Fruit fly (Drosophila melanogaster) whole organism, embryonic: ENCODE measurements around the gene Duox.
A peak's percentile ranks its signal among the peaks of the same experiment; 100 is the strongest.

Experiments
- Ada2b ChIP-seq: fragments of 200-800 bp; sonication (Bioruptor generic); IDR thresholded peaks from 2 replicates; pipeline ENCODE4 v1.3.6; 2022; ENCODE audit warnings: missing biosample characterization, missing genetic modification characterization
- Asciz ChIP-seq: fragments of 200-800 bp; sonication (Bioruptor generic); optimal IDR thresholded peaks from 2 replicates; lab custom pipeline; 2017; ENCODE audit warnings: missing biosample characterization, mild to moderate bottlenecking, missing genetic modification characterization, missing genetic modification reagents
- BEAF-32 ChIP-seq: fragments of 200-800 bp; sonication (Bioruptor generic); optimal IDR thresholded peaks from 3 replicates; lab custom pipeline; 2017; ENCODE audit warnings: missing biosample characterization, missing genetic modification characterization, mild to moderate bottlenecking, moderate library complexity, missing genetic modification reagents
- Bgb ChIP-seq: fragments of 200-800 bp; sonication (Bioruptor generic); IDR thresholded peaks from 2 replicates; pipeline ENCODE4 v1.3.6; 2022; ENCODE audit warnings: missing biosample characterization, missing genetic modification characterization; ENCODE audit not compliant: partially characterized antibody
- CG10209 ChIP-seq: fragments of 200-800 bp; sonication (Bioruptor generic); optimal IDR thresholded peaks from 3 replicates; lab custom pipeline; 2017; ENCODE audit warnings: missing biosample characterization, mild to moderate bottlenecking, missing genetic modification characterization, missing genetic modification reagents
- CG10654 ChIP-seq: fragments of 200-800 bp; sonication (Bioruptor generic); optimal IDR thresholded peaks from 2 replicates; lab custom pipeline; 2016; ENCODE audit warnings: missing biosample characterization, missing genetic modification characterization
- CG11696 ChIP-seq: fragments of 200-800 bp; sonication (Bioruptor generic); IDR thresholded peaks from 2 replicates; pipeline ENCODE4 v1.3.6; 2022; ENCODE audit warnings: missing biosample characterization, missing genetic modification characterization
- CG12942 ChIP-seq: fragments of 200-800 bp; sonication (Bioruptor generic); optimal IDR thresholded peaks from 3 replicates; lab custom pipeline; 2016; ENCODE audit warnings: missing biosample characterization, missing genetic modification characterization
- CG13296 ChIP-seq: fragments of 200-800 bp; sonication (Bioruptor generic); optimal IDR thresholded peaks from 3 replicates; lab custom pipeline; 2018; ENCODE audit warnings: missing biosample characterization, mild to moderate bottlenecking, missing genetic modification characterization
- CG13624 ChIP-seq: fragments of 200-800 bp; sonication (Bioruptor generic); optimal IDR thresholded peaks from 2 replicates; lab custom pipeline; 2016; ENCODE audit warnings: missing biosample characterization, missing genetic modification characterization
- CG14965 ChIP-seq: fragments of 200-800 bp; sonication (Bioruptor generic); optimal IDR thresholded peaks from 2 replicates; lab custom pipeline; 2016; ENCODE audit warnings: missing biosample characterization, missing genetic modification characterization, borderline replicate concordance
- CG15514 ChIP-seq: fragments of 200-800 bp; sonication (Bioruptor generic); optimal IDR thresholded peaks from 3 replicates; lab custom pipeline; 2017; ENCODE audit warnings: missing biosample characterization, missing genetic modification characterization, mild to moderate bottlenecking, moderate library complexity, missing genetic modification reagents
- CG1647 ChIP-seq: fragments of 200-800 bp; sonication (Bioruptor generic); optimal IDR thresholded peaks from 3 replicates; lab custom pipeline; 2016; ENCODE audit warnings: missing biosample characterization, missing genetic modification characterization
- CG2202 ChIP-seq: fragments of 200-800 bp; sonication (Bioruptor generic); optimal IDR thresholded peaks from 2 replicates; lab custom pipeline; 2018; ENCODE audit warnings: missing biosample characterization, mild to moderate bottlenecking, missing genetic modification characterization
- CG31365 ChIP-seq: fragments of 200-800 bp; sonication (Bioruptor generic); optimal IDR thresholded peaks from 2 replicates; lab custom pipeline; 2018; ENCODE audit warnings: missing biosample characterization, mild to moderate bottlenecking, missing genetic modification characterization
- CG3281 ChIP-seq: fragments of 200-800 bp; sonication (Bioruptor generic); optimal IDR thresholded peaks from 3 replicates; lab custom pipeline; 2017; ENCODE audit warnings: missing biosample characterization, mild to moderate bottlenecking, missing genetic modification characterization
- CG34422 ChIP-seq: fragments of 200-800 bp; sonication (Bioruptor generic); IDR thresholded peaks from 3 replicates; pipeline ENCODE4 v1.3.6; 2022; ENCODE audit warnings: missing biosample characterization, missing genetic modification characterization
- CG4617 ChIP-seq: fragments of 200-800 bp; sonication (Bioruptor generic); optimal IDR thresholded peaks from 3 replicates; lab custom pipeline; 2016; ENCODE audit warnings: missing biosample characterization, missing genetic modification characterization, borderline replicate concordance
- CG8089 ChIP-seq: fragments of 200-800 bp; sonication (Bioruptor generic); optimal IDR thresholded peaks from 3 replicates; lab custom pipeline; 2016; ENCODE audit warnings: missing biosample characterization, missing genetic modification characterization
- CG9215 ChIP-seq: fragments of 200-800 bp; sonication (Bioruptor generic); IDR thresholded peaks from 2 replicates; pipeline ENCODE4 v1.3.6; 2022; ENCODE audit warnings: missing biosample characterization, missing genetic modification characterization
- CG9437 ChIP-seq: fragments of 200-800 bp; sonication (Bioruptor generic); optimal IDR thresholded peaks from 2 replicates; lab custom pipeline; 2018; ENCODE audit warnings: missing biosample characterization, mild to moderate bottlenecking, missing genetic modification characterization
- CkIIα-i1 ChIP-seq: fragments of 200-800 bp; sonication (Bioruptor generic); IDR thresholded peaks from 2 replicates; pipeline ENCODE4 v1.3.6; 2022; ENCODE audit warnings: missing biosample characterization, missing genetic modification characterization
- CrebB ChIP-seq: fragments of 200-800 bp; sonication (Bioruptor generic); optimal IDR thresholded peaks from 3 replicates; lab custom pipeline; 2018; ENCODE audit warnings: missing biosample characterization, mild to moderate bottlenecking, missing genetic modification characterization
- Dip2 ChIP-seq: fragments of 200-800 bp; sonication (Bioruptor generic); IDR thresholded peaks from 2 replicates; pipeline ENCODE4 v1.3.6; 2022; ENCODE audit warnings: missing biosample characterization, missing genetic modification characterization
- Dll ChIP-seq: fragments of 200-800 bp; sonication (Bioruptor generic); IDR thresholded peaks from 4 replicates; pipeline ENCODE4 v1.3.6; 2022; ENCODE audit warnings: missing biosample characterization, missing genetic modification characterization; ENCODE audit not compliant: partially characterized antibody
- E2f2 ChIP-seq: fragments of 200-800 bp; sonication (Bioruptor generic); IDR thresholded peaks from 2 replicates; pipeline ENCODE4 v1.3.6; 2022; ENCODE audit warnings: missing biosample characterization, missing genetic modification characterization
- HmgZ ChIP-seq: fragments of 200-800 bp; sonication (Bioruptor generic); optimal IDR thresholded peaks from 2 replicates; lab custom pipeline; 2018; ENCODE audit warnings: missing biosample characterization, mild to moderate bottlenecking, missing genetic modification characterization
- Hr3 ChIP-seq: fragments of 200-800 bp; sonication (Bioruptor generic); optimal IDR thresholded peaks from 3 replicates; lab custom pipeline; 2016; ENCODE audit warnings: missing biosample characterization, missing genetic modification characterization
- NK7.1 ChIP-seq: fragments of 200-800 bp; sonication (Bioruptor generic); optimal IDR thresholded peaks from 3 replicates; lab custom pipeline; 2016; ENCODE audit warnings: missing biosample characterization, missing genetic modification characterization
- Optix ChIP-seq: fragments of 200-800 bp; sonication (Bioruptor generic); IDR thresholded peaks from 3 replicates; pipeline ENCODE4 v1.3.6; 2022; ENCODE audit warnings: missing biosample characterization, missing genetic modification characterization
- PHDP ChIP-seq: fragments of 200-800 bp; sonication (Bioruptor generic); optimal IDR thresholded peaks from 3 replicates; lab custom pipeline; 2018; ENCODE audit warnings: missing biosample characterization, mild to moderate bottlenecking, missing genetic modification characterization, moderate library complexity
- Rx ChIP-seq: fragments of 200-800 bp; sonication (Bioruptor generic); IDR thresholded peaks from 2 replicates; pipeline ENCODE4 v1.3.6; 2022; ENCODE audit warnings: missing biosample characterization, missing genetic modification characterization
- Sry-δ ChIP-seq: fragments of 200-800 bp; sonication (Bioruptor generic); optimal IDR thresholded peaks from 2 replicates; lab custom pipeline; 2016; ENCODE audit warnings: missing biosample characterization, missing genetic modification characterization
- Ssrp ChIP-seq: fragments of 200-800 bp; sonication (Bioruptor generic); optimal IDR thresholded peaks from 2 replicates; lab custom pipeline; 2018; ENCODE audit warnings: missing biosample characterization, mild to moderate bottlenecking, missing genetic modification characterization, moderate library complexity
- bsh ChIP-seq, 2 experiments: fragments of 200-800 bp; sonication (Bioruptor generic); optimal IDR thresholded peaks; 2 replicates each; lab custom pipeline; 2017 to 2018; ENCODE audit warnings: mild to moderate bottlenecking in 2 of 2, missing biosample characterization in 2 of 2, missing genetic modification characterization in 2 of 2, moderate library complexity in 1 of 2
- dpn ChIP-seq, 2 experiments: fragments of 200-800 bp; sonication (Bioruptor generic); optimal IDR thresholded peaks; 3 replicates each; lab custom pipeline; 2016; ENCODE audit warnings: missing biosample characterization in 2 of 2, missing genetic modification characterization in 2 of 2
- dysf ChIP-seq: fragments of 200-800 bp; sonication (Bioruptor generic); IDR thresholded peaks from 3 replicates; pipeline ENCODE4 v1.3.6; 2022; ENCODE audit warnings: missing biosample characterization, missing genetic modification characterization
- fd64A ChIP-seq: fragments of 200-800 bp; sonication (Bioruptor generic); optimal IDR thresholded peaks from 3 replicates; lab custom pipeline; 2018; ENCODE audit warnings: missing biosample characterization, mild to moderate bottlenecking, missing genetic modification characterization
- kay ChIP-seq: fragments of 200-800 bp; sonication (Bioruptor generic); optimal IDR thresholded peaks from 2 replicates; lab custom pipeline; 2016; ENCODE audit warnings: missing biosample characterization, missing genetic modification characterization
- klu ChIP-seq: fragments of 200-800 bp; sonication (Bioruptor generic); IDR thresholded peaks from 2 replicates; pipeline ENCODE4 v1.3.6; 2022; ENCODE audit warnings: missing biosample characterization, missing genetic modification characterization
- lola ChIP-seq, 3 experiments: fragments of >200 bp in 2 of 3; fragments of 200-800 bp in 1 of 3; sonication (Bioruptor generic) in 1 of 3; optimal IDR thresholded peaks; 2 replicates each; lab custom pipeline; 2017 to 2019; ENCODE audit warnings: missing biosample characterization in 3 of 3, missing genetic modification characterization in 3 of 3, mild to moderate bottlenecking in 1 of 3, moderate library complexity in 1 of 3
- nerfin-1 ChIP-seq: fragments of 200-800 bp; sonication (Bioruptor generic); optimal IDR thresholded peaks from 3 replicates; lab custom pipeline; 2019; ENCODE audit warnings: missing biosample characterization, mild to moderate bottlenecking, missing genetic modification characterization, moderate library complexity
- rib ChIP-seq: fragments of 200-800 bp; sonication (Bioruptor generic); IDR thresholded peaks from 2 replicates; pipeline ENCODE4 v1.3.6; 2022; ENCODE audit warnings: missing biosample characterization, missing genetic modification characterization
- salm ChIP-seq: fragments of 200-800 bp; sonication (Bioruptor generic); optimal IDR thresholded peaks from 2 replicates; lab custom pipeline; 2018; ENCODE audit warnings: missing biosample characterization, mild to moderate bottlenecking, missing genetic modification characterization
- sd ChIP-seq: fragments of 200-800 bp; sonication (Bioruptor generic); optimal IDR thresholded peaks from 3 replicates; lab custom pipeline; 2018; ENCODE audit warnings: missing biosample characterization, mild to moderate bottlenecking, missing genetic modification characterization, moderate library complexity
- shn ChIP-seq: fragments of 200-800 bp; sonication (Bioruptor generic); optimal IDR thresholded peaks from 3 replicates; lab custom pipeline; 2016; ENCODE audit warnings: missing biosample characterization, missing genetic modification characterization
- sima ChIP-seq: fragments of 200-800 bp; sonication (Bioruptor generic); optimal IDR thresholded peaks from 2 replicates; lab custom pipeline; 2016; ENCODE audit warnings: missing biosample characterization, missing genetic modification characterization
- slbo ChIP-seq: fragments of 200-800 bp; sonication (Bioruptor generic); IDR thresholded peaks from 2 replicates; pipeline ENCODE4 v1.3.6; 2022; ENCODE audit warnings: missing biosample characterization, missing genetic modification characterization
- slp2 ChIP-seq: fragments of 200-800 bp; sonication (Bioruptor generic); optimal IDR thresholded peaks from 2 replicates; lab custom pipeline; 2016; ENCODE audit warnings: missing biosample characterization, missing genetic modification characterization
- ttk ChIP-seq: fragments of 200-800 bp; sonication (Bioruptor generic); IDR thresholded peaks from 2 replicates; pipeline ENCODE4 v2.1.2; 2022; ENCODE audit warnings: missing biosample characterization, missing genetic modification characterization

Gene Duox

dm6 chr2L:2878859-2879258 is 48.8 kb upstream of the Duox start, which contains the start of gene RabGGTb (continued):
- TF ChIP-seq CG13296 (peak; percentile 50), slbo (peak; percentile 86), CG10654 (GFP tag; lab: Kevin White, UChicago) (no peak), slp2 (GFP tag; lab: Kevin White, UChicago) (peak; percentile 29), Asciz (GFP tag; lab: Kevin White, UChicago) (peak; percentile 17), nerfin-1 (tag; lab: Kevin White, UChicago) (no peak), ttk (GFP tag; lab: Robert Waterston, UW) (peak; percentile 46), CG14965 (no peak), rib (GFP tag; lab: Robert Waterston, UW) (0 out of 2 replicates have a peak, but pooled peaks have one; percentile 54), CG34422 (GFP tag; lab: Robert Waterston, UW) (peak; percentile 85), klu (GFP tag; lab: Robert Waterston, UW) (peak; percentile 33; the same call in 1 of the 2 replicates), kay (peak; percentile 77), CG9437 (GFP tag; lab: Kevin White, UChicago) (no peak), CG12942 (GFP tag; lab: Kevin White, UChicago) (no peak), CG10209 (GFP tag; lab: Kevin White, UChicago) (peak; percentile 41), CG4617 (no peak), lola (GFP tag; optimal IDR thresholded peaks at IDR 0.05; lab: Kevin White, UChicago) (peak in 1 of 3 experiments; percentile 12), BEAF-32 (GFP tag; lab: Kevin White, UChicago) (peak; percentile 2), bsh (GFP tag; optimal IDR thresholded peaks at IDR 0.05; lab: Kevin White, UChicago) (peak in 1 of 2 experiments; percentile 36), fd64A (GFP tag; lab: Kevin White, UChicago) (no peak), CG2202 (peak; percentile 8), CG3281 (GFP tag; lab: Kevin White, UChicago) (peak; percentile 45), PHDP (tag; lab: Kevin White, UChicago) (peak; percentile 49), E2f2 (peak; percentile 14; the same call in 1 of the 2 replicates), CkIIα-i1 (GFP tag; lab: Robert Waterston, UW) (no peak), Bgb (no peak), salm (tag; lab: Kevin White, UChicago) (no peak), CG13624 (GFP tag; lab: Kevin White, UChicago) (peak; percentile 68), Dll (GFP tag; lab: Robert Waterston, UW) (peak; percentile 57; the same call in 1 of the 4 replicates), CG8089 (peak; percentile 6), dpn (GFP tag; optimal IDR thresholded peaks at IDR 0.05; lab: Kevin White, UChicago) (peak; percentile 46 to 54), shn (GFP tag; lab: Kevin White, UChicago) (peak; percentile 59), CG31365 (tag; lab: Kevin White, UChicago) (no peak), Optix (GFP tag; lab: Robert Waterston, UW) (peak; percentile 59; the same call in 1 of the 3 replicates), dysf (peak; percentile 80), CrebB (tag; lab: Kevin White, UChicago) (peak; percentile 40), CG1647 (GFP tag; lab: Kevin White, UChicago) (peak; percentile 48), HmgZ (tag; lab: Kevin White, UChicago) (peak; percentile 63), Sry-δ (GFP tag; lab: Kevin White, UChicago) (peak; percentile 4), CG11696 (peak; percentile 43; the same call in 1 of the 2 replicates), sd (tag; lab: Kevin White, UChicago) (peak; percentile 19), Rx (GFP tag; lab: Robert Waterston, UW) (peak; percentile 69), Dip2 (GFP tag; lab: Robert Waterston, UW) (no peak), CG9215 (GFP tag; lab: Robert Waterston, UW) (peak; percentile 64), Hr3 (GFP tag; lab: Kevin White, UChicago) (peak; percentile 33), sima (GFP tag; lab: Kevin White, UChicago) (no peak), Ssrp (peak; percentile 42), NK7.1 (GFP tag; lab: Kevin White, UChicago) (no peak), Ada2b (GFP tag; lab: Robert Waterston, UW) (peak; percentile 67), CG15514 (GFP tag; lab: Kevin White, UChicago) (no peak)
